Worm (Caenorhabditis elegans) whole organism, young adult: ENCODE results near the gene acy-3.

Experiments
- C17E4.6 ChIP-seq: fragments of 200-800 bp; sonication (Bioruptor generic); IDR thresholded peaks from 2 replicates; pipeline ENCODE4 v1.3.6; 2022; ENCODE audit warnings: missing genetic modification reagents, missing genetic modification characterization, missing compliant biosample characterization
- F37B4.10 ChIP-seq: fragments of 200-800 bp; sonication (Bioruptor generic); IDR thresholded peaks from 2 replicates; pipeline ENCODE4 v1.3.6; 2022; ENCODE audit warnings: missing genetic modification characterization, missing compliant biosample characterization
- F52B5.7 ChIP-seq: sonication (generic microtip); optimal IDR thresholded peaks from 2 replicates; lab custom pipeline; 2016; ENCODE audit warnings: mild to moderate bottlenecking, missing genetic modification characterization, missing compliant biosample characterization
- F55B11.4 ChIP-seq: sonication (generic microtip); optimal IDR thresholded peaks from 2 replicates; lab custom pipeline; 2016; ENCODE audit warnings: missing compliant biosample characterization, missing genetic modification characterization, borderline replicate concordance; ENCODE audit not compliant: insufficient read depth
- K11D2.4 ChIP-seq: fragments of 200-800 bp; sonication (Bioruptor generic); IDR thresholded peaks from 2 replicates; pipeline ENCODE4 v1.3.6; 2022; ENCODE audit warnings: missing genetic modification reagents, missing genetic modification characterization, missing compliant biosample characterization
- K12H6.12 ChIP-seq: fragments of 200-800 bp; sonication (Bioruptor generic); optimal IDR thresholded peaks from 2 replicates; lab custom pipeline; 2018; ENCODE audit warnings: mild to moderate bottlenecking, missing genetic modification characterization, missing compliant biosample characterization
- Y53F4B.3 ChIP-seq: fragments of 200-800 bp; sonication (Bioruptor generic); IDR thresholded peaks from 2 replicates; pipeline ENCODE4 v1.3.6; 2022; ENCODE audit warnings: missing genetic modification reagents, missing genetic modification characterization, missing compliant biosample characterization
- Y53G8AR.9 ChIP-seq: fragments of 200-800 bp; sonication (Bioruptor generic); conservative IDR thresholded peaks from 2 replicates; pipeline ENCODE4 v1.3.6; 2022; ENCODE audit warnings: missing genetic modification reagents, missing genetic modification characterization, missing compliant biosample characterization
- Y56A3A.18 ChIP-seq: fragments of 200-800 bp; sonication (Bioruptor generic); IDR thresholded peaks from 2 replicates; pipeline ENCODE4 v1.3.6; 2022; ENCODE audit warnings: missing genetic modification reagents, missing genetic modification characterization, missing compliant biosample characterization
- Y67H2A.10 ChIP-seq: fragments of 200-800 bp; sonication (Bioruptor generic); conservative IDR thresholded peaks from 2 replicates; pipeline ENCODE4 v1.3.6; 2022; ENCODE audit warnings: missing genetic modification reagents, missing genetic modification characterization, missing compliant biosample characterization
- Y79H2A.3 ChIP-seq: fragments of 200-800 bp; sonication (Bioruptor generic); conservative IDR thresholded peaks from 2 replicates; pipeline ENCODE4 v1.3.6; 2022; ENCODE audit warnings: missing genetic modification reagents, missing genetic modification characterization, missing compliant biosample characterization
- akir-1 ChIP-seq: fragments of 200-800 bp; sonication (Bioruptor generic); optimal IDR thresholded peaks from 2 replicates; lab custom pipeline; 2018; ENCODE audit warnings: mild to moderate bottlenecking, missing genetic modification characterization, moderate library complexity, missing compliant biosample characterization
- ama-1 ChIP-seq, 3 experiments: fragments of 150-350 bp in 1 of 3; sonication (generic microtip) in 2 of 3; optimal IDR thresholded peaks; 2 replicates each; lab custom pipeline; 2014 to 2018; ENCODE audit warnings: missing biosample characterization in 2 of 3, missing genetic modification characterization in 2 of 3, missing genetic modification reagents in 2 of 3
- aptf-3 ChIP-seq: fragments of 200-800 bp; sonication (Bioruptor generic); IDR thresholded peaks from 2 replicates; pipeline ENCODE4 v1.3.6; 2022; ENCODE audit warnings: missing genetic modification characterization, missing compliant biosample characterization
- cebp-1 ChIP-seq, 2 experiments: fragments of 200-800 bp in 1 of 2; sonication (Bioruptor generic) in 1 of 2; sonication (generic microtip) in 1 of 2; IDR thresholded peaks in 1 of 2; optimal IDR thresholded peaks in 1 of 2; 2 replicates each; pipeline versions ENCODE4 v1.3.6 to Lab custom; 2017 to 2022; ENCODE audit warnings: missing compliant biosample characterization in 2 of 2, missing genetic modification characterization in 2 of 2, mild to moderate bottlenecking in 1 of 2, missing genetic modification reagents in 1 of 2, moderate library complexity in 1 of 2
- ceh-27 ChIP-seq: fragments of 200-800 bp; sonication (Bioruptor generic); optimal IDR thresholded peaks from 2 replicates; lab custom pipeline; 2018; ENCODE audit warnings: mild to moderate bottlenecking, missing genetic modification characterization, moderate library complexity, missing compliant biosample characterization
- ceh-91 ChIP-seq: fragments of 200-800 bp; sonication (Bioruptor generic); IDR thresholded peaks from 2 replicates; pipeline ENCODE4 v1.3.6; 2022; ENCODE audit warnings: missing genetic modification reagents, missing genetic modification characterization, missing compliant biosample characterization
- chd-7 ChIP-seq: sonication (generic microtip); optimal IDR thresholded peaks from 2 replicates; lab custom pipeline; 2016; ENCODE audit warnings: mild to moderate bottlenecking, missing genetic modification characterization, moderate library complexity, missing compliant biosample characterization
- die-1 ChIP-seq: sonication (generic microtip); optimal IDR thresholded peaks from 2 replicates; lab custom pipeline; 2016; ENCODE audit warnings: missing genotype, mild to moderate bottlenecking, missing genetic modification characterization, missing compliant biosample characterization
- dox-1 ChIP-seq: fragments of 200-800 bp; sonication (Bioruptor generic); IDR thresholded peaks from 2 replicates; pipeline ENCODE4 v1.3.6; 2022; ENCODE audit warnings: missing genetic modification reagents, missing genetic modification characterization, missing compliant biosample characterization
- egl-44 ChIP-seq: fragments of 200-800 bp; sonication (Bioruptor generic); IDR thresholded peaks from 2 replicates; pipeline ENCODE4 v1.3.6; 2022; ENCODE audit warnings: missing genetic modification reagents, missing genetic modification characterization, missing compliant biosample characterization
- egrh-3 ChIP-seq: fragments of 200-800 bp; sonication (Bioruptor generic); IDR thresholded peaks from 2 replicates; pipeline ENCODE4 v1.3.6; 2022; ENCODE audit warnings: missing genetic modification reagents, missing genetic modification characterization, missing compliant biosample characterization
- ekl-4 ChIP-seq: fragments of 200-800 bp; sonication (Bioruptor generic); IDR thresholded peaks from 2 replicates; pipeline ENCODE4 v1.3.6; 2022; ENCODE audit warnings: missing genetic modification reagents, missing genetic modification characterization, missing compliant biosample characterization
- ets-4 ChIP-seq: fragments of 200-800 bp; sonication (Bioruptor generic); optimal IDR thresholded peaks from 2 replicates; lab custom pipeline; 2018; ENCODE audit warnings: mild to moderate bottlenecking, missing genetic modification characterization, missing compliant biosample characterization
- hlh-26 ChIP-seq: fragments of 200-800 bp; sonication (Bioruptor generic); conservative IDR thresholded peaks from 2 replicates; pipeline ENCODE4 v1.3.6; 2022; ENCODE audit warnings: missing genetic modification reagents, missing genetic modification characterization, missing compliant biosample characterization
- lin-26 ChIP-seq: fragments of 200-800 bp; sonication (Bioruptor generic); IDR thresholded peaks from 2 replicates; pipeline ENCODE4 v1.3.6; 2022; ENCODE audit warnings: missing genetic modification reagents, missing genetic modification characterization, missing compliant biosample characterization
- lin-35 ChIP-seq, 3 experiments: fragments of 150-350 bp in 2 of 3; sonication (generic microtip) in 1 of 3; optimal IDR thresholded peaks; 2 replicates each; lab custom pipeline; 2014 to 2018; ENCODE audit warnings: missing biosample characterization in 3 of 3, missing genetic modification characterization in 3 of 3, missing genetic modification reagents in 3 of 3
- lin-40 ChIP-seq: sonication (generic microtip); optimal IDR thresholded peaks from 2 replicates; lab custom pipeline; 2016; ENCODE audit warnings: missing genetic modification characterization, mild to moderate bottlenecking, missing compliant biosample characterization, missing genotype, missing genetic modification reagents
- lin-54 ChIP-seq: fragments of 200-800 bp; sonication (Bioruptor generic); optimal IDR thresholded peaks from 2 replicates; lab custom pipeline; 2018; ENCODE audit warnings: mild to moderate bottlenecking, missing genetic modification characterization, missing compliant biosample characterization
- madf-6 ChIP-seq: fragments of 200-800 bp; sonication (Bioruptor generic); IDR thresholded peaks from 2 replicates; pipeline ENCODE4 v1.3.6; 2022; ENCODE audit warnings: missing genetic modification reagents, missing genetic modification characterization, missing compliant biosample characterization
- nfyb-1 ChIP-seq: fragments of 200-800 bp; sonication (Bioruptor generic); IDR thresholded peaks from 2 replicates; pipeline ENCODE4 v1.3.6; 2022; ENCODE audit warnings: missing genetic modification reagents, missing genetic modification characterization, missing compliant biosample characterization
- rec-8 ChIP-seq, 2 experiments: sonication (generic microtip); optimal IDR thresholded peaks; 2 replicates each; lab custom pipeline; 2016; ENCODE audit warnings: mild to moderate bottlenecking in 2 of 2, missing genetic modification characterization in 2 of 2, missing genetic modification reagents in 2 of 2, missing genotype in 2 of 2, missing biosample characterization in 1 of 2, missing compliant biosample characterization in 1 of 2, moderate library complexity in 1 of 2
- sdz-38 ChIP-seq: sonication (generic microtip); optimal IDR thresholded peaks from 2 replicates; lab custom pipeline; 2016; ENCODE audit warnings: missing genotype, missing genetic modification characterization, missing compliant biosample characterization
- sea-2 ChIP-seq: fragments of 200-800 bp; sonication (Bioruptor generic); IDR thresholded peaks from 2 replicates; pipeline ENCODE4 v1.3.6; 2022; ENCODE audit warnings: missing genetic modification characterization, missing compliant biosample characterization
- sptf-2 ChIP-seq: fragments of 200-800 bp; sonication (Bioruptor generic); optimal IDR thresholded peaks from 2 replicates; lab custom pipeline; 2018; ENCODE audit warnings: mild to moderate bottlenecking, missing genetic modification characterization, missing compliant biosample characterization
- unc-62 ChIP-seq: fragments of 150-350 bp; optimal IDR thresholded peaks from 2 replicates; lab custom pipeline; 2014; ENCODE audit warnings: missing biosample characterization, missing genetic modification reagents, missing genetic modification characterization

Gene acy-3

ce11 chrIII:3797180-3798026 is 11.1 kb upstream of the acy-3 start (continued):
- TF ChIP-seq Y53G8AR.9 (GFP tag; lab: Robert Waterston, UW) (0 out of 2 replicates have a peak, but pooled peaks have one; percentile 18), akir-1 (no peak), chd-7 (tag; lab: Kevin White, UChicago) (peak; percentile 24), sdz-38 (tag; lab: Kevin White, UChicago) (no peak), egrh-3 (GFP tag; lab: Robert Waterston, UW) (no peak), hlh-26 (GFP tag; lab: Robert Waterston, UW) (no peak), cebp-1 (GFP tag; IDR thresholded peaks at IDR 0.05; lab: Robert Waterston, UW) (0 out of 2 replicates have a peak, but pooled peaks have one; percentile 52), cebp-1 (tag; optimal IDR thresholded peaks at IDR 0.05; lab: Kevin White, UChicago) (peak; percentile 54), Y53F4B.3 (GFP tag; lab: Robert Waterston, UW) (no peak), F52B5.7 (tag; lab: Kevin White, UChicago) (no peak), F37B4.10 (GFP tag; lab: Robert Waterston, UW) (no peak), Y56A3A.18 (GFP tag; lab: Robert Waterston, UW) (no peak), aptf-3 (GFP tag; lab: Robert Waterston, UW) (no peak), ekl-4 (GFP tag; lab: Robert Waterston, UW) (0 out of 2 replicates have a peak, but pooled peaks have one; percentile 40), Y79H2A.3 (no peak), F55B11.4 (tag; lab: Kevin White, UChicago) (no peak), unc-62 (GFP tag; lab: Kevin White, UChicago) (no peak), K12H6.12 (tag; lab: Kevin White, UChicago) (peak; percentile 32), K11D2.4 (GFP tag; lab: Robert Waterston, UW) (peak; percentile 22; the same call in 1 of the 2 replicates), lin-40 (tag; lab: Kevin White, UChicago) (no peak), die-1 (no peak), Y67H2A.10 (GFP tag; lab: Robert Waterston, UW) (no peak), egl-44 (GFP tag; lab: Robert Waterston, UW) (no peak), ceh-91 (GFP tag; lab: Robert Waterston, UW) (no peak)

ce11 chrIII:3795933-3796332 is 9.7 kb upstream of the acy-3 start:
- peak; percentile 51 for TF ChIP-seq ama-1 (optimal IDR thresholded peaks at IDR 0.05; lab: Kevin White, UChicago)
- TF ChIP-seq ama-1 (GFP tag; optimal IDR thresholded peaks at IDR 0.05; lab: Kevin White, UChicago), result no peak
- no peak for TF ChIP-seq sea-2
- TF ChIP-seq sptf-2, result no peak
- TF ChIP-seq lin-26 (GFP tag; lab: Robert Waterston, UW), result no peak
- no peak for TF ChIP-seq C17E4.6 (GFP tag; lab: Robert Waterston, UW)
- 0 out of 2 replicates have a peak, but pooled peaks have one; percentile 27 for TF ChIP-seq madf-6

- TF ChIP-seq rec-8 (tag; optimal IDR thresholded peaks at IDR 0.05; lab: Kevin White, UChicago) (no peak), lin-54 (GFP tag; lab: Kevin White, UChicago) (peak; percentile 10), egl-44 (GFP tag; lab: Robert Waterston, UW) (no peak), dox-1 (GFP tag; lab: Robert Waterston, UW) (0 out of 2 replicates have a peak, but pooled peaks have one; percentile 33), ets-4 (GFP tag; lab: Kevin White, UChicago) (no peak), ceh-27 (no peak), nfyb-1 (GFP tag; lab: Robert Waterston, UW) (peak; percentile 97), cebp-1 (GFP tag; IDR thresholded peaks at IDR 0.05; lab: Robert Waterston, UW) (no peak), cebp-1 (tag; optimal IDR thresholded peaks at IDR 0.05; lab: Kevin White, UChicago) (peak; percentile 12), lin-35 (GFP tag; optimal IDR thresholded peaks at IDR 0.05; lab: Kevin White, UChicago) (peak in 1 of 3 experiments; percentile 25)
Measured at ce11 chrIII:3790855-3791254, 4.6 kb upstream of the acy-3 start.
